Worm (Caenorhabditis elegans) whole organism, L1 larva: ENCODE data around the gene gst-35.
"Not testable (repeated sequence)": the region's sequence is repeated elsewhere in the genome, so short reads cannot be mapped to it uniquely, and the experiment has no call there.

Experiments
- C16A3.4 ChIP-seq: fragments of 150-350 bp; optimal IDR thresholded peaks from 2 replicates; lab custom pipeline; 2014; ENCODE audit warnings: missing biosample characterization, missing genetic modification characterization
- aha-1 ChIP-seq: fragments of 150-350 bp; optimal IDR thresholded peaks from 2 replicates; lab custom pipeline; 2014; ENCODE audit warnings: missing biosample characterization, missing genetic modification characterization
- blmp-1 ChIP-seq: fragments of 150-350 bp; optimal IDR thresholded peaks from 2 replicates; lab custom pipeline; 2014; ENCODE audit warnings: missing biosample characterization, missing genetic modification characterization
- ceh-82 ChIP-seq, 3 experiments: fragments of 150-350 bp in 1 of 3; sonication (generic microtip) in 2 of 3; optimal IDR thresholded peaks; 2 replicates each; lab custom pipeline; 2014 to 2017; ENCODE audit warnings: missing biosample characterization in 3 of 3, missing genetic modification characterization in 3 of 3
- ceh-90 ChIP-seq: sonication (generic microtip); optimal IDR thresholded peaks from 2 replicates; lab custom pipeline; 2016; ENCODE audit warnings: missing genetic modification characterization, missing compliant biosample characterization
- ces-1 ChIP-seq: fragments of 150-350 bp; optimal IDR thresholded peaks from 2 replicates; lab custom pipeline; 2014; ENCODE audit warnings: missing biosample characterization, missing genetic modification reagents, missing genetic modification characterization
- efl-1 ChIP-seq, 4 experiments: fragments of 150-350 bp; optimal IDR thresholded peaks in 3 of 4; peaks in 1 of 4; 1 replicate in 1 of 4; 2 replicates in 3 of 4; lab custom pipeline; 2014; ENCODE audit warnings: missing biosample characterization in 2 of 4, missing genetic modification characterization in 2 of 4, missing genetic modification reagents in 2 of 4
- efl-3 ChIP-seq: fragments of 200-800 bp; sonication (Bioruptor generic); optimal IDR thresholded peaks from 2 replicates; lab custom pipeline; 2018; ENCODE audit warnings: mild to moderate bottlenecking, missing genetic modification characterization, missing compliant biosample characterization
- egl-13 ChIP-seq: sonication (generic microtip); optimal IDR thresholded peaks from 2 replicates; lab custom pipeline; 2016; ENCODE audit warnings: missing genotype, missing genetic modification reagents, missing genetic modification characterization, missing compliant biosample characterization
- egl-27 ChIP-seq, 2 experiments: fragments of 150-350 bp in 1 of 2; sonication (generic microtip); optimal IDR thresholded peaks; 3 replicates each; lab custom pipeline; 2017 to 2018; ENCODE audit warnings: missing biosample characterization in 2 of 2, missing genetic modification characterization in 2 of 2, missing genetic modification reagents in 2 of 2
- elt-3 ChIP-seq, 6 experiments: fragments of 150-350 bp in 1 of 6; sonication (generic microtip); optimal IDR thresholded peaks; 2 replicates each; lab custom pipeline; 2017 to 2018; ENCODE audit warnings: missing biosample characterization in 6 of 6, missing genetic modification characterization in 6 of 6, inconsistent platforms in 1 of 6
- irx-1 ChIP-seq: sonication (generic microtip); optimal IDR thresholded peaks from 2 replicates; lab custom pipeline; 2016; ENCODE audit warnings: missing genetic modification characterization, missing compliant biosample characterization
- jun-1 ChIP-seq: fragments of 150-350 bp; optimal IDR thresholded peaks from 2 replicates; lab custom pipeline; 2014; ENCODE audit warnings: missing biosample characterization, missing genetic modification reagents, missing genetic modification characterization
- lin-39 ChIP-seq: fragments of 150-350 bp; optimal IDR thresholded peaks from 2 replicates; lab custom pipeline; 2014; ENCODE audit warnings: missing biosample characterization, missing genetic modification reagents, missing genetic modification characterization
- lir-3 ChIP-seq: sonication (generic microtip); optimal IDR thresholded peaks from 2 replicates; lab custom pipeline; 2016; ENCODE audit warnings: mild to moderate bottlenecking, missing genetic modification characterization, moderate library complexity, missing compliant biosample characterization; ENCODE audit not compliant: poor library complexity
- lsy-2 ChIP-seq, 2 experiments: fragments of 150-350 bp; optimal IDR thresholded peaks; 2 replicates each; lab custom pipeline; 2014; ENCODE audit warnings: missing biosample characterization in 2 of 2, missing genetic modification characterization in 2 of 2
- mab-9 ChIP-seq: fragments of 200-800 bp; sonication (Bioruptor generic); IDR thresholded peaks from 2 replicates; pipeline ENCODE4 v1.3.6; 2022; ENCODE audit warnings: missing genetic modification reagents, missing genetic modification characterization, missing compliant biosample characterization
- mep-1 ChIP-seq: fragments of 150-350 bp; optimal IDR thresholded peaks from 2 replicates; lab custom pipeline; 2014; ENCODE audit warnings: missing biosample characterization, missing genetic modification characterization
- nhr-19 ChIP-seq: fragments of 200-800 bp; sonication (Bioruptor generic); conservative IDR thresholded peaks from 2 replicates; pipeline ENCODE4 v1.3.6; 2022; ENCODE audit warnings: missing genetic modification characterization, missing compliant biosample characterization
- nhr-20 ChIP-seq: sonication (generic microtip); optimal IDR thresholded peaks from 2 replicates; lab custom pipeline; 2016; ENCODE audit warnings: mild to moderate bottlenecking, missing genetic modification characterization, missing compliant biosample characterization
- nhr-77 ChIP-seq: fragments of 150-350 bp; optimal IDR thresholded peaks from 2 replicates; lab custom pipeline; 2014; ENCODE audit warnings: missing biosample characterization, missing genetic modification characterization
- pag-3 ChIP-seq: sonication (generic microtip); optimal IDR thresholded peaks from 2 replicates; lab custom pipeline; 2017; ENCODE audit warnings: missing genetic modification characterization, mild to moderate bottlenecking, missing compliant biosample characterization, antibody characterized with exemption, borderline replicate concordance; ENCODE audit not compliant: insufficient read depth
- pax-3 ChIP-seq: fragments of 200-800 bp; sonication (Bioruptor generic); optimal IDR thresholded peaks from 2 replicates; lab custom pipeline; 2018; ENCODE audit warnings: mild to moderate bottlenecking, missing genetic modification characterization, moderate library complexity, missing compliant biosample characterization
- skn-1 ChIP-seq: fragments of 150-350 bp; optimal IDR thresholded peaks from 2 replicates; lab custom pipeline; 2014; ENCODE audit warnings: missing biosample characterization, missing genetic modification characterization
- sox-4 ChIP-seq: sonication (generic microtip); optimal IDR thresholded peaks from 2 replicates; lab custom pipeline; 2016; ENCODE audit warnings: missing genetic modification characterization, missing compliant biosample characterization
- tbx-2 ChIP-seq: sonication (generic microtip); optimal IDR thresholded peaks from 2 replicates; lab custom pipeline; 2016; ENCODE audit warnings: missing genetic modification characterization, missing compliant biosample characterization
- unc-62 ChIP-seq: fragments of 150-350 bp; optimal IDR thresholded peaks from 2 replicates; lab custom pipeline; 2014; ENCODE audit warnings: missing biosample characterization, missing genetic modification reagents, missing genetic modification characterization
- unc-86 ChIP-seq: sonication (generic microtip); optimal IDR thresholded peaks from 2 replicates; lab custom pipeline; 2016; ENCODE audit warnings: missing genetic modification characterization, missing compliant biosample characterization

Gene gst-35

DNA sequence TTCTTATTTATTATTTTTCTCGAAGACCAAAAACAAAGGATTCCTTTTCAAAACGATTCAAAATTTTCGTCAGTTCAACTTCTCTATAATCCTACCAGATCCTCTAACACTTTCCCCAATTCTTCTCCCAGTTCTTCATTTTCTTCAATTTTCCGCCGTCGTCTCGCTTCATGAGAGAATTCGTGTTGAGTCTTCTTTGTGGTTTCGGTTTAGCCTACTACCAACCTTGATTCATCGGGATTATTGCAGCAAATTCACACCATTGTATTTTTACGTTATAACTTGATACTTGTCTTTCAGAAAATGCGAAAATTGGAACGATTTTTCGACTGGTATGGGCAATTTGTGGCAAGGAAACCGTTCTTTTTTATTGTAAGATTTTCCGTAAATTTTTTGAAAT, 27.3 kb downstream of the gst-35 start, which contains the start of gene ptr-20:
Gene ptr-20, plus strand, starts transcription at position 301 of the 400 bp plus-strand sequence.
- TF ChIP-seq egl-27 (tag; optimal IDR thresholded peaks at IDR 0.05; lab: Kevin White, UChicago) (no peak), lsy-2 (tag; optimal IDR thresholded peaks at IDR 0.05; lab: Kevin White, UChicago) (no peak), lin-39 (tag; lab: Kevin White, UChicago) (no peak), efl-3 (GFP tag; lab: Kevin White, UChicago) (no peak), pax-3 (tag; lab: Kevin White, UChicago) (no peak), ceh-90 (tag; lab: Kevin White, UChicago) (no peak), pag-3 (tag; lab: Kevin White, UChicago) (no peak), efl-1 (optimal IDR thresholded peaks at IDR 0.05; lab: Kevin White, UChicago) (no peak), efl-1 (GFP tag; optimal IDR thresholded peaks at IDR 0.05 in 1 of 2; lab: Kevin White, UChicago) (no peak), C16A3.4 (tag; lab: Kevin White, UChicago) (no peak), unc-86 (tag; lab: Kevin White, UChicago) (no peak), irx-1 (tag; lab: Kevin White, UChicago) (no peak), unc-62 (GFP tag; lab: Kevin White, UChicago) (no peak), nhr-77 (tag; lab: Kevin White, UChicago) (no peak), mab-9 (no peak), mep-1 (tag; lab: Kevin White, UChicago) (no peak), nhr-19 (GFP tag; lab: Robert Waterston, UW) (no peak)

ce11 chrII:15148442-15148841, 36.7 kb downstream of the gst-35 start:
- no peak for TF ChIP-seq nhr-20 (tag; lab: Kevin White, UChicago)
- TF ChIP-seq blmp-1 = no peak

DNA sequence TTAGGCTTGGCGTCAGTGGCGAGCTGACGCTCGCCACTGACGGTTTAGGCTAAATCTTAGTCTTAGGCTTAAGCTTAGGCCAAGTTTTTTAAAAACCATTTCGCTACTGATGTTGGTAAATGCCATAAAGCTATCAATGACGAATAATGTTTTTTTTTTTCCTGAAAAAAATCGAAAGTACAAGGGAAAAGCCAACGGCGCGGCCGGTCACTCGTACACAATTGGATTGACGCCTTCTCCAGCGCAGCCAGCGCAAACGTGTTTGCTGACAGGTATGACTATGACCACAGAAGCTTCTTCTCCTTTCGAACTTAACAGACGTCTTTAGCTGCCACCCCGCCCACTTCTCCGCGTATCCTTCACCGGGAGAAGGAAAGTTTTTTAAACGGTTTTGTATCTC, 39.6 kb downstream of the gst-35 start, which contains the start of gene Y53F4B.27:
Gene Y53F4B.27, plus strand, starts transcription at position 301 of the 400 bp plus-strand sequence.
- TF ChIP-seq egl-13 (tag; lab: Kevin White, UChicago) (no peak), blmp-1 (peak; percentile 63), sox-4 (no peak), aha-1 (tag; lab: Kevin White, UChicago) (no peak), tbx-2 (no peak), lir-3 (tag; lab: Kevin White, UChicago) (no peak), pax-3 (tag; lab: Kevin White, UChicago) (no peak)

DNA sequence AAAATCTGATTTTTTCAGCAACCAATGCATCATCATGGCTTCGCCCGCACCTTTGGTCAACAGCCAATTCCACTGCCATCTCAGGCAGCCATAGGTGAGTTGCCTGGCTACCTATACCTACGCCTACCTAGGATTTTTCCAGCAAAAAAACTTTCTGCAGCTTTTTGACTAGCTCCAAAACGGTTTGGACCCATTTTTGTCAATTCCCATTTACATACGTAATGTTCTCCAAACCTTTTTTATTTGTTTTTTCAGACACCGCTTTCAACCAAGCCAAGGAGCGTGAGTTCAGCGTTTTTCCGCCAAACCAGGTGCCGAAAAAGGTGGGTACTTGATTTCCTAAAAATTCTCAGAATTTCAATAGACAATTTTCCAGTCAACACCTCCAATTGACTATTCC, 41.5 kb downstream of the gst-35 start:
- TF ChIP-seq elt-3 (tag; optimal IDR thresholded peaks at IDR 0.05; lab: Kevin White, UChicago) = no peak
- no peak for TF ChIP-seq efl-1 (optimal IDR thresholded peaks at IDR 0.05; lab: Kevin White, UChicago)
- peak in 1 of 2 experiments; percentile 90 for TF ChIP-seq efl-1 (GFP tag; optimal IDR thresholded peaks at IDR 0.05 in 1 of 2; lab: Kevin White, UChicago)

DNA sequence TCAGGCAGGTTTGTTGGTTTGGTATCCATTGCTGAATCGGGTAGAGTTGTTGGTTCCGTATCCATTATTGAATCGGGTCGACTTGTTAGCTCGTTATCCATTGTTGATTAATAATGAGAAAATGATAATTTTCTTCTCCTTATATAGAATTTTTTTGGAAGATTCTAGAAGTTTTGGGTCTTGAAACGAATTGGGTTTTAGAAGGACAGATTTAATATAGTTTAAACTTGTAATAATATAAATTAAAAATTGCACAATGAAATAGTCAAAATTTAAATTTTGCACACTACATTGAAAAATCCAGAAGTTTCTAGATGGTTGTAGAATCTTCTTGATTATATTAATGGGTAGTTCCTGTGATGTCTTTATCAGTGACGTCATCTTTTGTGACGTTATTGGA, 44.3 kb downstream of the gst-35 start, which contains the start of gene Y53F4B.26:
Gene Y53F4B.26, minus strand, starts transcription at position 101 of the 400 bp plus-strand sequence.
- TF ChIP-seq jun-1 (tag; lab: Kevin White, UChicago); ceh-82 (tag; optimal IDR thresholded peaks at IDR 0.05; lab: Kevin White, UChicago); ceh-90 (tag; lab: Kevin White, UChicago): not testable (repeated sequence)

DNA sequence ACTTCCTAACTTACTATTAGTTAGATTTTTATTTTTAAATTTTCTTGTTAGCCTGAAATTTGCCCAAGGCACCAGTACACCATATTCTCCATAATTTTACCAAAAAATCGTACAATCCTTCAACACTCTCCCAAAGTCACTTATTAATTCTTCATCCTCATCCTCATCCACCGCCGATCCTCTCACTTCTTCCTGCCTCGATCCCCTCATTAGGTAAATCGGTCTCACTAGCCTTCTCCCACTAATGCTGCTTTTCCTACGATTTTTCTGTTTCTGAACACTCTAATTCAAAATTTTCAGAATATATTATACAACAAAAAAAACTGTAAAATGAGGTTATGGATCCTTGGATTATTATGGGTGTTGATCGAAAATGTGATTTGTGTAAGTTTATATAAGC, 49.3 kb downstream of the gst-35 start, which contains the start of gene Y53F4B.25:
Gene Y53F4B.25, plus strand, starts transcription at position 301 of the 400 bp plus-strand sequence.
- TF ChIP-seq skn-1 (tag; lab: Kevin White, UChicago) (no peak), efl-1 (optimal IDR thresholded peaks at IDR 0.05; lab: Kevin White, UChicago) (no peak), efl-1 (GFP tag; optimal IDR thresholded peaks at IDR 0.05 in 1 of 2; lab: Kevin White, UChicago) (no peak), ces-1 (no peak), lin-39 (tag; lab: Kevin White, UChicago) (no peak), lir-3 (tag; lab: Kevin White, UChicago) (no peak), nhr-77 (tag; lab: Kevin White, UChicago) (no peak), aha-1 (tag; lab: Kevin White, UChicago) (no peak)
